Fruit fly (Drosophila melanogaster) whole organism, embryonic: Measurements from ENCODE around the gene Ilp6.

Source experiments
- Aef1 ChIP-seq: fragments of 200-800 bp; sonication (Bioruptor generic); IDR thresholded peaks from 3 replicates; pipeline ENCODE4 v1.3.6; 2022; ENCODE audit warnings: missing biosample characterization, missing genetic modification characterization
- BtbVII ChIP-seq: fragments of 200-800 bp; sonication (Bioruptor generic); optimal IDR thresholded peaks from 3 replicates; lab custom pipeline; 2017; ENCODE audit warnings: missing biosample characterization, mild to moderate bottlenecking, missing genetic modification characterization
- CG10209 ChIP-seq: fragments of 200-800 bp; sonication (Bioruptor generic); optimal IDR thresholded peaks from 3 replicates; lab custom pipeline; 2017; ENCODE audit warnings: missing biosample characterization, mild to moderate bottlenecking, missing genetic modification characterization, missing genetic modification reagents
- CG11456 ChIP-seq: fragments of 200-800 bp; sonication (Bioruptor generic); IDR thresholded peaks from 3 replicates; pipeline ENCODE4 v1.3.6; 2022; ENCODE audit warnings: missing biosample characterization, missing genetic modification characterization
- CG12071 ChIP-seq: fragments of 200-800 bp; sonication (Bioruptor generic); optimal IDR thresholded peaks from 3 replicates; lab custom pipeline; 2018; ENCODE audit warnings: missing biosample characterization, mild to moderate bottlenecking, missing genetic modification characterization
- CG13424 ChIP-seq: fragments of 200-800 bp; sonication (Bioruptor generic); optimal IDR thresholded peaks from 2 replicates; lab custom pipeline; 2019; ENCODE audit warnings: missing biosample characterization, mild to moderate bottlenecking, missing genetic modification characterization, moderate library complexity
- CG13894 ChIP-seq: fragments of 200-800 bp; sonication (Bioruptor generic); optimal IDR thresholded peaks from 3 replicates; lab custom pipeline; 2018; ENCODE audit warnings: missing biosample characterization, mild to moderate bottlenecking, missing genetic modification characterization, moderate library complexity
- CG14014 ChIP-seq: fragments of 200-800 bp; sonication (Bioruptor generic); IDR thresholded peaks from 2 replicates; pipeline ENCODE4 v1.3.6; 2022; ENCODE audit warnings: missing biosample characterization, missing genetic modification characterization
- CG15011 ChIP-seq: fragments of 200-800 bp; sonication (Bioruptor generic); optimal IDR thresholded peaks from 3 replicates; lab custom pipeline; 2018; ENCODE audit warnings: missing biosample characterization, mild to moderate bottlenecking, missing genetic modification characterization
- CG15479 ChIP-seq: fragments of 200-800 bp; sonication (Bioruptor generic); optimal IDR thresholded peaks from 3 replicates; lab custom pipeline; 2019; ENCODE audit warnings: missing biosample characterization, mild to moderate bottlenecking, missing genetic modification characterization, moderate library complexity
- CG16815 ChIP-seq: fragments of 200-800 bp; sonication (Bioruptor generic); optimal IDR thresholded peaks from 3 replicates; lab custom pipeline; 2017; ENCODE audit warnings: missing biosample characterization, mild to moderate bottlenecking, missing genetic modification characterization
- CG17568 ChIP-seq: fragments of 200-800 bp; sonication (Bioruptor generic); optimal IDR thresholded peaks from 2 replicates; lab custom pipeline; 2018; ENCODE audit warnings: missing biosample characterization, mild to moderate bottlenecking, missing genetic modification characterization, moderate library complexity
- CG3065 ChIP-seq: fragments of 200-800 bp; sonication (Bioruptor generic); optimal IDR thresholded peaks from 2 replicates; lab custom pipeline; 2016; ENCODE audit warnings: missing biosample characterization, missing genetic modification characterization
- CG31224 ChIP-seq: fragments of 200-800 bp; sonication (Bioruptor generic); IDR thresholded peaks from 2 replicates; pipeline ENCODE4 v1.3.6; 2022; ENCODE audit warnings: missing biosample characterization, missing genetic modification characterization
- CG3726 ChIP-seq: fragments of 200-800 bp; sonication (Bioruptor generic); IDR thresholded peaks from 3 replicates; pipeline ENCODE4, ENCODE4 v1.3.6; 2022; ENCODE audit warnings: missing biosample characterization, missing genetic modification characterization
- CG43689 ChIP-seq: fragments of 200-800 bp; sonication (Bioruptor generic); IDR thresholded peaks from 2 replicates; pipeline ENCODE4 v1.3.6; 2022; ENCODE audit warnings: missing biosample characterization, missing genetic modification characterization
- CG5245 ChIP-seq: fragments of 200-800 bp; sonication (Bioruptor generic); optimal IDR thresholded peaks from 3 replicates; lab custom pipeline; 2016; ENCODE audit warnings: missing biosample characterization, missing genetic modification characterization
- CG6654 ChIP-seq: fragments of 200-800 bp; sonication (Bioruptor generic); optimal IDR thresholded peaks from 2 replicates; lab custom pipeline; 2017; ENCODE audit warnings: missing biosample characterization, mild to moderate bottlenecking, missing genetic modification characterization
- CG6689 ChIP-seq: fragments of 200-800 bp; sonication (Bioruptor generic); IDR thresholded peaks from 2 replicates; pipeline ENCODE4 v1.3.6; 2022; ENCODE audit warnings: missing biosample characterization, missing genetic modification characterization
- CG6765 ChIP-seq: fragments of 200-800 bp; sonication (Bioruptor generic); optimal IDR thresholded peaks from 3 replicates; lab custom pipeline; 2017; ENCODE audit warnings: missing biosample characterization, mild to moderate bottlenecking, missing genetic modification characterization
- CG7357 ChIP-seq: fragments of 200-800 bp; sonication (Bioruptor generic); IDR thresholded peaks from 3 replicates; pipeline ENCODE4 v1.3.6; 2022; ENCODE audit warnings: missing biosample characterization, missing genetic modification characterization
- CG8290 ChIP-seq, 3 experiments: fragments of 200-800 bp; sonication (Bioruptor generic); optimal IDR thresholded peaks; 2 replicates each; lab custom pipeline; 2016 to 2019; ENCODE audit warnings: missing biosample characterization in 3 of 3, missing genetic modification characterization in 3 of 3, mild to moderate bottlenecking in 2 of 3, moderate library complexity in 1 of 3
- Camta ChIP-seq: fragments of 200-800 bp; sonication (Bioruptor generic); optimal IDR thresholded peaks from 2 replicates; lab custom pipeline; 2016; ENCODE audit warnings: missing biosample characterization, missing genetic modification characterization
- Dip3 ChIP-seq: fragments of 200-800 bp; sonication (Bioruptor generic); optimal IDR thresholded peaks from 3 replicates; lab custom pipeline; 2016; ENCODE audit warnings: missing biosample characterization, missing genetic modification characterization
- Doc2 ChIP-seq: fragments of 200-800 bp; sonication (Bioruptor generic); IDR thresholded peaks from 2 replicates; pipeline ENCODE4 v1.3.6; 2022; ENCODE audit warnings: missing biosample characterization, missing genetic modification characterization
- Ets65A ChIP-seq: fragments of 200-800 bp; sonication (Bioruptor generic); peaks from one replicate; lab custom pipeline; 2016; ENCODE audit warnings: missing biosample characterization, missing genetic modification characterization
- Fer2 ChIP-seq: fragments of 200-800 bp; sonication (Bioruptor generic); optimal IDR thresholded peaks from 2 replicates; lab custom pipeline; 2018; ENCODE audit warnings: missing biosample characterization, mild to moderate bottlenecking, missing genetic modification characterization, moderate library complexity
- GATAe ChIP-seq: fragments of 200-800 bp; sonication (Bioruptor generic); conservative IDR thresholded peaks from 2 replicates; pipeline ENCODE4 v1.3.6; 2022; ENCODE audit warnings: missing biosample characterization, missing genetic modification characterization
- Hand ChIP-seq: fragments of 200-800 bp; sonication (Bioruptor generic); optimal IDR thresholded peaks from 2 replicates; lab custom pipeline; 2017; ENCODE audit warnings: mild to moderate bottlenecking, missing biosample characterization, missing genetic modification reagents, missing genetic modification characterization
- Hr78 ChIP-seq, 2 experiments: fragments of 200-800 bp in 1 of 2; fragments of >200 bp in 1 of 2; sonication (Bioruptor generic) in 1 of 2; optimal IDR thresholded peaks; 2 replicates each; lab custom pipeline; 2017 to 2019; ENCODE audit warnings: missing biosample characterization in 2 of 2, missing genetic modification characterization in 2 of 2, mild to moderate bottlenecking in 1 of 2, moderate library complexity in 1 of 2
- Hsf ChIP-seq: fragments of 200-800 bp; sonication (Bioruptor generic); optimal IDR thresholded peaks from 3 replicates; lab custom pipeline; 2016; ENCODE audit warnings: missing biosample characterization, missing genetic modification characterization
- Lhr ChIP-seq: fragments of 200-800 bp; sonication (Bioruptor generic); optimal IDR thresholded peaks from 3 replicates; lab custom pipeline; 2017; ENCODE audit warnings: mild to moderate bottlenecking, missing biosample characterization, missing genetic modification reagents, missing genetic modification characterization
- Nf-YC ChIP-seq: fragments of 200-800 bp; optimal IDR thresholded peaks from 3 replicates; lab custom pipeline; 2019; ENCODE audit warnings: missing biosample characterization, mild to moderate bottlenecking, missing genetic modification characterization, moderate library complexity
- Ravus ChIP-seq: fragments of 200-800 bp; sonication (Bioruptor generic); IDR thresholded peaks from 2 replicates; pipeline ENCODE4 v1.3.6; 2022; ENCODE audit warnings: missing biosample characterization, missing genetic modification characterization
- Taf1 ChIP-seq: fragments of 200-800 bp; sonication (Bioruptor generic); IDR thresholded peaks from 2 replicates; pipeline ENCODE4 v1.3.6; 2022; ENCODE audit warnings: missing biosample characterization, missing genetic modification characterization
- bigmax ChIP-seq: fragments of 200-800 bp; sonication (Bioruptor generic); optimal IDR thresholded peaks from 2 replicates; lab custom pipeline; 2018; ENCODE audit warnings: missing biosample characterization, mild to moderate bottlenecking, missing genetic modification characterization
- gem ChIP-seq: fragments of 200-800 bp; sonication (Bioruptor generic); optimal IDR thresholded peaks from 2 replicates; lab custom pipeline; 2019; ENCODE audit warnings: missing biosample characterization, mild to moderate bottlenecking, missing genetic modification characterization, moderate library complexity
- gfzf ChIP-seq: fragments of 200-800 bp; sonication (Bioruptor generic); optimal IDR thresholded peaks from 2 replicates; lab custom pipeline; 2016; ENCODE audit warnings: missing biosample characterization, mild to moderate bottlenecking, missing genetic modification characterization, moderate library complexity
- ham ChIP-seq: fragments of 200-800 bp; sonication (Bioruptor generic); IDR thresholded peaks from 2 replicates; pipeline ENCODE4 v1.3.6; 2022; ENCODE audit warnings: missing biosample characterization, missing genetic modification characterization
- luna ChIP-seq: fragments of 200-800 bp; sonication (Bioruptor generic); optimal IDR thresholded peaks from 2 replicates; lab custom pipeline; 2016; ENCODE audit warnings: missing biosample characterization, missing genetic modification characterization
- nmo ChIP-seq: fragments of 200-800 bp; sonication (Bioruptor generic); optimal IDR thresholded peaks from 2 replicates; lab custom pipeline; 2018; ENCODE audit warnings: missing biosample characterization, mild to moderate bottlenecking, missing genetic modification characterization, moderate library complexity
- rib ChIP-seq: fragments of 200-800 bp; sonication (Bioruptor generic); IDR thresholded peaks from 2 replicates; pipeline ENCODE4 v1.3.6; 2022; ENCODE audit warnings: missing biosample characterization, missing genetic modification characterization
- sqz ChIP-seq: fragments of 200-800 bp; sonication (Bioruptor generic); optimal IDR thresholded peaks from 3 replicates; lab custom pipeline; 2018; ENCODE audit warnings: missing biosample characterization, mild to moderate bottlenecking, missing genetic modification characterization
- stc ChIP-seq: fragments of 200-800 bp; sonication (Bioruptor generic); IDR thresholded peaks from 2 replicates; pipeline ENCODE4 v1.3.6; 2022; ENCODE audit warnings: missing biosample characterization, missing genetic modification characterization
- tgo ChIP-seq: fragments of 200-800 bp; sonication (Bioruptor generic); IDR thresholded peaks from 3 replicates; pipeline ENCODE4 v1.3.6; 2022; ENCODE audit warnings: missing biosample characterization, missing genetic modification characterization
- vvl ChIP-seq: fragments of 200-800 bp; sonication (Bioruptor generic); IDR thresholded peaks from 2 replicates; pipeline ENCODE4 v1.3.6; 2022; ENCODE audit warnings: missing biosample characterization, missing genetic modification characterization
- wor ChIP-seq: fragments of 200-800 bp; sonication (Bioruptor generic); IDR thresholded peaks from 2 replicates; pipeline ENCODE4 v1.3.6; 2022; ENCODE audit warnings: missing biosample characterization, missing genetic modification characterization

The Ilp6 gene

DNA sequence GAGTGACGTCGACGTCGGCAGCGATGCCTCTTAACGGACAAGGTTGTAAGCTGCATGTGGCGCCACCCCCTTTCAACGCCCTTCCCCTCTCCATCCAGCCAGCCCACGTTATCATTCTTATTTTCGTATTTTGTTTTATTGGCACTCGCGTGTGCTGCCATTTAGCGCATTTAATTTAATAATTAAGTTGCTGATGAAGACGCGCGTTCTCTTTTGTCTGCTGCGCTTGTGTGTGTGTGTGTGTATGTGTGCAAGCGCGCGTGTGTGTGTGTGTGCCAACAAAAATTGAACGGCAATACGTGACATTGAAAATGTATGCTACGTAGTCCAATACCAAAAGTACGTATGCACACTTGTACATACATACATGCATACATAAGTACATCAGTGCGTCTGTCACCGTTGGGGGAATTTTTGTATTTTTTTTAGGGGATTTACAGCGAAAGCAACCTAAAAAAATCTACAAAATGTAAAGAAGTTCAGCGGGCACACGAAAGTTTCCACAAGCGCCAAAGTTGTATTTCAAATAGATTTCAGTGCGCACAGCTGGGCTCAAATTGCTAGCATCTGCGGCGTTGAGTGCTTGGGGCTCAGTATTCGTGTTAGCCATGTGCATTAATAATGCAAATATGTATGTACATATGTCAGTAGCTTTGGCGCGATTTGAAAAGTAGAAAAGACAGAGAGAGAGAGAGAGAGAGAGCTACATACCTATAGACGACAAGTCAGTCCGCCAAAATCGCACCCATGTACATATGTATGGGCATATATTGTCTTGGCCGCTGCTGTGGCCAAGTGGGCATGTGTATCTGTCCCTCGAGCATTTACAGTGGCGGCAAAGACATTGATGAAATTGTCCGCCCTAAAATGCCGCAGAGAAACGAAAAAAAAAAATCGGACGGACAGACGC, 32.6 kb downstream of the Ilp6 start (continued):
- TF ChIP-seq Nf-YC (tag; lab: Kevin White, UChicago), result peak; percentile 58
- TF ChIP-seq Ets65A (GFP tag; lab: Kevin White, UChicago), result peak; percentile 94
- TF ChIP-seq CG15479 (GFP tag; lab: Kevin White, UChicago), result no peak
- TF ChIP-seq Lhr (GFP tag; lab: Kevin White, UChicago), result peak; percentile 52
- peak; percentile 87 for TF ChIP-seq gem (tag; lab: Kevin White, UChicago)
- peak; percentile 73 for TF ChIP-seq CG6654 (GFP tag; lab: Kevin White, UChicago)
- 0 out of 2 replicates have a peak, but pooled peaks have one; percentile 11 for TF ChIP-seq Doc2
- peak; percentile 60 for TF ChIP-seq Fer2 (tag; lab: Kevin White, UChicago)
- peak; percentile 87 for TF ChIP-seq stc (GFP tag; lab: Robert Waterston, UW)
- TF ChIP-seq sqz (GFP tag; lab: Kevin White, UChicago), result peak; percentile 76
- peak; percentile 54 for TF ChIP-seq Dip3
- TF ChIP-seq CG16815 (GFP tag; lab: Kevin White, UChicago), result peak; percentile 75
- peak in 1 of 2 experiments; percentile 56 for TF ChIP-seq Hr78 (GFP tag; optimal IDR thresholded peaks at IDR 0.05; lab: Kevin White, UChicago)
- TF ChIP-seq GATAe, result no peak; the same call in 1 of the 2 replicates
- TF ChIP-seq Taf1 (GFP tag; lab: Robert Waterston, UW), result peak; percentile 37; the same call in 1 of the 2 replicates
- TF ChIP-seq CG6689 (GFP tag; lab: Robert Waterston, UW), result peak; percentile 90
- TF ChIP-seq wor, result peak; percentile 78
- peak; percentile 52 for TF ChIP-seq luna (GFP tag; lab: Kevin White, UChicago)
- TF ChIP-seq BtbVII (GFP tag; lab: Kevin White, UChicago), result peak; percentile 63
- TF ChIP-seq CG31224 (GFP tag; lab: Robert Waterston, UW), result peak; percentile 68; the same call in 1 of the 2 replicates
- TF ChIP-seq tgo, result peak; percentile 82; the same call in 2 of the 3 replicates
- peak; percentile 75 for TF ChIP-seq CG17568 (GFP tag; lab: Kevin White, UChicago)
- peak; percentile 47 for TF ChIP-seq CG6765 (GFP tag; lab: Kevin White, UChicago)
- TF ChIP-seq CG43689 (GFP tag; lab: Robert Waterston, UW), result 0 out of 2 replicates have a peak, but pooled peaks have one; percentile 18
- peak; percentile 81 for TF ChIP-seq CG10209 (GFP tag; lab: Kevin White, UChicago)
- no peak for TF ChIP-seq bigmax (GFP tag; lab: Kevin White, UChicago)
- peak; percentile 78 for TF ChIP-seq Aef1
- TF ChIP-seq CG3726 (GFP tag; lab: Robert Waterston, UW), result peak; percentile 78
- TF ChIP-seq Hsf (GFP tag; lab: Kevin White, UChicago), result peak; percentile 82
- TF ChIP-seq CG5245 (GFP tag; lab: Kevin White, UChicago), result peak; percentile 72
- TF ChIP-seq CG13424 (tag; lab: Kevin White, UChicago), result peak; percentile 83
- TF ChIP-seq CG15011 (GFP tag; lab: Kevin White, UChicago), result peak; percentile 71
- TF ChIP-seq vvl (GFP tag; lab: Robert Waterston, UW), result peak; percentile 91
- peak; percentile 90 for TF ChIP-seq nmo (GFP tag; lab: Kevin White, UChicago)
- TF ChIP-seq gfzf, result no peak
- peak; percentile 39 for TF ChIP-seq Ravus (GFP tag; lab: Robert Waterston, UW)
- TF ChIP-seq CG11456 (GFP tag; lab: Robert Waterston, UW), result peak; percentile 71; the same call in 2 of the 3 replicates
- peak; percentile 73 for TF ChIP-seq CG14014
- peak; percentile 77 for TF ChIP-seq CG7357
- peak; percentile 47 for TF ChIP-seq CG8290 (GFP tag; optimal IDR thresholded peaks at IDR 0.05; lab: Kevin White, UChicago)
- peak in 1 of 2 experiments; percentile 85 for TF ChIP-seq CG8290 (tag; optimal IDR thresholded peaks at IDR 0.05; lab: Kevin White, UChicago)
- peak; percentile 86 for TF ChIP-seq CG12071
- peak; percentile 55 for TF ChIP-seq CG3065 (GFP tag; lab: Kevin White, UChicago)
- no peak for TF ChIP-seq CG13894 (tag; lab: Kevin White, UChicago)
- TF ChIP-seq rib (GFP tag; lab: Robert Waterston, UW), result peak; percentile 54; the same call in 1 of the 2 replicates
- TF ChIP-seq ham, result 0 out of 2 replicates have a peak, but pooled peaks have one; percentile 48
- peak; percentile 61 for TF ChIP-seq Hand (GFP tag; lab: Kevin White, UChicago)
- peak; percentile 68 for TF ChIP-seq Camta (GFP tag; lab: Kevin White, UChicago)
